Fruit fly (Drosophila melanogaster) whole organism, adult: Measurements from ENCODE around the gene CG11034.

ENCODE experiments used
- CG11617 ChIP-seq: fragments of 200-800 bp; sonication (Bioruptor generic); optimal IDR thresholded peaks from 2 replicates; lab custom pipeline; 2017; ENCODE audit warnings: mild to moderate bottlenecking, missing biosample characterization, missing genetic modification reagents, missing genetic modification characterization
- CG12768 ChIP-seq: fragments of 200-800 bp; sonication (Bioruptor generic); optimal IDR thresholded peaks from 2 replicates; lab custom pipeline; 2017; ENCODE audit warnings: missing biosample characterization, missing genetic modification characterization, mild to moderate bottlenecking, moderate library complexity, missing genetic modification reagents
- CG14711 ChIP-seq: fragments of 200-800 bp; sonication (Bioruptor generic); optimal IDR thresholded peaks from 2 replicates; lab custom pipeline; 2018; ENCODE audit warnings: missing biosample characterization, mild to moderate bottlenecking, missing genetic modification characterization, moderate library complexity
- CG1620 ChIP-seq: fragments of 200-800 bp; sonication (Bioruptor generic); optimal IDR thresholded peaks from 2 replicates; lab custom pipeline; 2016; ENCODE audit warnings: missing biosample characterization, missing genetic modification characterization
- CG33017 ChIP-seq: fragments of 200-800 bp; sonication (Bioruptor generic); optimal IDR thresholded peaks from 2 replicates; lab custom pipeline; 2018; ENCODE audit warnings: missing biosample characterization, mild to moderate bottlenecking, missing genetic modification characterization, moderate library complexity
- CG5204 ChIP-seq: fragments of 200-800 bp; sonication (Bioruptor generic); optimal IDR thresholded peaks from 2 replicates; lab custom pipeline; 2016; ENCODE audit warnings: missing biosample characterization, missing genetic modification characterization
- CG7045 ChIP-seq: fragments of 200-800 bp; sonication (Bioruptor generic); optimal IDR thresholded peaks from 2 replicates; lab custom pipeline; 2017; ENCODE audit warnings: missing biosample characterization, mild to moderate bottlenecking, missing genetic modification characterization
- CG7101 ChIP-seq: fragments of 200-800 bp; sonication (Bioruptor generic); optimal IDR thresholded peaks from 2 replicates; lab custom pipeline; 2018; ENCODE audit warnings: missing biosample characterization, mild to moderate bottlenecking, missing genetic modification characterization, moderate library complexity
- Clk ChIP-seq: fragments of 200-800 bp; sonication (Bioruptor generic); optimal IDR thresholded peaks from 2 replicates; lab custom pipeline; 2017; ENCODE audit warnings: missing biosample characterization, missing genetic modification characterization
- Crg-1 ChIP-seq: fragments of 200-800 bp; sonication (Bioruptor generic); optimal IDR thresholded peaks from 2 replicates; lab custom pipeline; 2016; ENCODE audit warnings: missing biosample characterization, missing genetic modification characterization
- Hr96 ChIP-seq: fragments of 200-800 bp; sonication (Bioruptor generic); optimal IDR thresholded peaks from 2 replicates; lab custom pipeline; 2016; ENCODE audit warnings: missing biosample characterization, missing genetic modification characterization
- Mnt ChIP-seq: fragments of 200-800 bp; sonication (Bioruptor generic); optimal IDR thresholded peaks from 2 replicates; lab custom pipeline; 2016; ENCODE audit warnings: missing biosample characterization, mild to moderate bottlenecking, missing genetic modification characterization
- bab1 ChIP-seq: fragments of 200-800 bp; sonication (Bioruptor generic); optimal IDR thresholded peaks from 3 replicates; lab custom pipeline; 2019; ENCODE audit warnings: missing biosample characterization, mild to moderate bottlenecking, missing genetic modification characterization, moderate library complexity
- cic ChIP-seq: fragments of 200-800 bp; sonication (Bioruptor generic); optimal IDR thresholded peaks from 2 replicates; lab custom pipeline; 2017; ENCODE audit warnings: missing biosample characterization, mild to moderate bottlenecking, missing genetic modification characterization, moderate library complexity
- cnc ChIP-seq, 2 experiments: fragments of >200 bp; optimal IDR thresholded peaks; 2 replicates each; lab custom pipeline; 2017
- kay ChIP-seq: fragments of 200-800 bp; sonication (Bioruptor generic); peaks from one replicate; lab custom pipeline; 2016; ENCODE audit warnings: missing biosample characterization, missing genetic modification characterization, borderline replicate concordance
- ovo ChIP-seq: fragments of 200-800 bp; sonication (Bioruptor generic); optimal IDR thresholded peaks from 2 replicates; lab custom pipeline; 2016; ENCODE audit warnings: missing biosample characterization, missing genetic modification characterization
- pad ChIP-seq: fragments of 200-800 bp; sonication (Bioruptor generic); optimal IDR thresholded peaks from 3 replicates; lab custom pipeline; 2017; ENCODE audit warnings: missing biosample characterization, missing genetic modification characterization, mild to moderate bottlenecking, moderate library complexity, missing genetic modification reagents
- tj ChIP-seq: fragments of 200-800 bp; sonication (Bioruptor generic); optimal IDR thresholded peaks from 3 replicates; lab custom pipeline; 2017; ENCODE audit warnings: missing biosample characterization, mild to moderate bottlenecking, missing genetic modification characterization, moderate library complexity
- toe ChIP-seq: fragments of 200-800 bp; sonication (Bioruptor generic); optimal IDR thresholded peaks from 2 replicates; lab custom pipeline; 2016; ENCODE audit warnings: missing biosample characterization, missing genetic modification characterization

CG11034 gene

DNA sequence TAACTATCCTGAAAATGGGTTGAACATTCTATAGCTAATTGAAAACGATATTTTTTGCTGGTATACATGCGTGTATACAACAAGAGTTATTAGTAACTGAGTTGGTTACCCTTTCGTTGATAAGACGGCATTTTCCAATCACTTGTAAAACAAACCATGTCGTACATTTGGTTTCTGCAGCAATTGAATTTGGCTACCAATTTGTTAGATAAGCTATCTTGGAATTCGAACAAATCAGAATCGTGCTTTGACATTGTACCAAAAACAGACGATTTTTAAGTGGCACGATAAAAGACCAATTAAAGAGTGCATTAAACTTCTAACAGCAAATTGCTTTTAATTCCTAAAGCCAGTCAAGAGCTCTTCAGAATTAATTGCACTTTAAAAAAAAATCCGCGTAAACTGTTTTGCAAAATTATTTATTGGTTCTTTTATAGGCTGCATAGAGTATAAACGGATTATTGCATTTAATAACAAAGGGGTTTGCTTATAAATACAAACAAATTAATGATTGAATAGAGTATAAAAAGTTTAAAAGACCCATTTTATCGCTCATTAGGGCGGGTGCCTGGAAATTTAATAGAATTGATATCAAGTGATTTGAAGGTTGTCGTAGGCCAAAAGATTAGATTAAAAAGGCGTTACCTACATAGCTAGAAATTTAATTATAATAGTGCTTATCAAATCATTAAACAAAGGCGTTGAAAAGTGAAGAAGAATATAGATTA is 14.2 kb upstream of the CG11034 start:
- TF ChIP-seq CG5204 (GFP tag; lab: Kevin White, UChicago): no peak
- TF ChIP-seq cic: no peak
- TF ChIP-seq kay (GFP tag; lab: Kevin White, UChicago): peak; percentile 8
- no peak for TF ChIP-seq CG7101
- TF ChIP-seq pad (GFP tag; lab: Kevin White, UChicago): no peak
- no peak for TF ChIP-seq Hr96 (GFP tag; lab: Kevin White, UChicago)
- no peak for TF ChIP-seq Crg-1 (GFP tag; lab: Kevin White, UChicago)
- TF ChIP-seq tj (GFP tag; lab: Kevin White, UChicago): no peak

DNA sequence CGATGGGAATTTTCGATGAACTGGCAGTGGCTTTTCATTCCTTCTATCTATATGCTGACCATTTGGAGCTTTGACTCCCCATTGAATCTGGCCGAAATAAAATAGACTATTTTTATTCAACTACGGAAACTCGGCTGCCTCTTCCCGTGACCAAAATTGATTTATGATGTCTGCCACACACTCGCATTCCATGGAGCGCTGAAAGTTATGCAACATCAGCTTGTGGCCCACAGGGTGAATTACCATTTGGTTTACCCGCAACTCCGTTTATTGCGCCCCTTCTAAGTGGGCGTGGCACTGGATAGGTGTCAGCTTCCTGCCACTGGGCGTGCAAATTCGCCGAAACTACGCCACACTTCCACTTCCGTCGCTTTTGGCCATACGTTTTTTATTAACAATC is 12.1 kb upstream of the CG11034 start:
- no peak for TF ChIP-seq CG5204 (GFP tag; lab: Kevin White, UChicago)

dm6 chr2L:5795192-5795591 is 10.0 kb upstream of the CG11034 start:
- TF ChIP-seq pad (GFP tag; lab: Kevin White, UChicago) (no peak), CG12768 (no peak), Hr96 (GFP tag; lab: Kevin White, UChicago) (no peak), CG7045 (GFP tag; lab: Kevin White, UChicago) (no peak), CG1620 (GFP tag; lab: Kevin White, UChicago) (no peak)

dm6 chr2L:5797977-5798376 is 7.2 kb upstream of the CG11034 start:
- TF ChIP-seq Mnt (GFP tag; lab: Kevin White, UChicago): peak; percentile 40
- TF ChIP-seq CG1620 (GFP tag; lab: Kevin White, UChicago): no peak
- no peak for TF ChIP-seq tj (GFP tag; lab: Kevin White, UChicago)
- TF ChIP-seq CG14711 (tag; lab: Kevin White, UChicago): peak; percentile 59
- no peak for TF ChIP-seq cnc (optimal IDR thresholded peaks at IDR 0.05; lab: Kevin White, UChicago)
- TF ChIP-seq bab1 (GFP tag; lab: Kevin White, UChicago): no peak
- peak; percentile 47 for TF ChIP-seq pad (GFP tag; lab: Kevin White, UChicago)
- peak; percentile 96 for TF ChIP-seq kay (GFP tag; lab: Kevin White, UChicago)
- TF ChIP-seq Crg-1 (GFP tag; lab: Kevin White, UChicago): peak; percentile 55
- TF ChIP-seq CG12768: peak; percentile 52
- TF ChIP-seq toe (GFP tag; lab: Kevin White, UChicago): no peak
- TF ChIP-seq Hr96 (GFP tag; lab: Kevin White, UChicago): no peak
- no peak for TF ChIP-seq Clk (GFP tag; lab: Kevin White, UChicago)
- peak; percentile 80 for TF ChIP-seq CG7101
- TF ChIP-seq CG11617 (GFP tag; lab: Kevin White, UChicago): peak; percentile 33
- TF ChIP-seq cic: peak; percentile 33
- TF ChIP-seq CG5204 (GFP tag; lab: Kevin White, UChicago): no peak
- peak; percentile 45 for TF ChIP-seq CG33017 (tag; lab: Kevin White, UChicago)
- TF ChIP-seq ovo (GFP tag; lab: Kevin White, UChicago): peak; percentile 52
- peak; percentile 70 for TF ChIP-seq CG7045 (GFP tag; lab: Kevin White, UChicago)

DNA sequence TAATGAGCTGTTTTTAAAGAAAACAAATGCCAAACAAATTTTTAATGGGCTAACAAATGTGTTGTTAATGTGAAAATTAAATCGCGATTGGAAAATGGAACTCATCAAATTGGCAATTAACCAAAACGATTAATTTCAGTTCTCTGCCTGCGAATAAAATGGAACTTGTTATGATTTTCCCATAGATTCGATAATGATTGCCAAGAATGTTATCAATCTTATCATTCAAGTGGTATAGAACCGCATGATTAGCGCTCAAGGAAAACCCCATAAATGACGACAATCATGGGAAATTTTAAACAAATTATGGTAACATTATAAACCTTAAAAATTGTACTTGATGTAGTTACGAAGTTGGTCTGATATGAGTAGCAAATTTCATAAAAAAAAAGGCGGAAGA is 6.6 kb upstream of the CG11034 start:
- TF ChIP-seq Crg-1 (GFP tag; lab: Kevin White, UChicago): no peak
- TF ChIP-seq pad (GFP tag; lab: Kevin White, UChicago): no peak
- TF ChIP-seq toe (GFP tag; lab: Kevin White, UChicago): no peak
- no peak for TF ChIP-seq Clk (GFP tag; lab: Kevin White, UChicago)
- TF ChIP-seq CG33017 (tag; lab: Kevin White, UChicago): no peak
- no peak for TF ChIP-seq kay (GFP tag; lab: Kevin White, UChicago)
- TF ChIP-seq CG12768: no peak
- no peak for TF ChIP-seq CG11617 (GFP tag; lab: Kevin White, UChicago)
- no peak for TF ChIP-seq tj (GFP tag; lab: Kevin White, UChicago)
- TF ChIP-seq CG14711 (tag; lab: Kevin White, UChicago): no peak

DNA sequence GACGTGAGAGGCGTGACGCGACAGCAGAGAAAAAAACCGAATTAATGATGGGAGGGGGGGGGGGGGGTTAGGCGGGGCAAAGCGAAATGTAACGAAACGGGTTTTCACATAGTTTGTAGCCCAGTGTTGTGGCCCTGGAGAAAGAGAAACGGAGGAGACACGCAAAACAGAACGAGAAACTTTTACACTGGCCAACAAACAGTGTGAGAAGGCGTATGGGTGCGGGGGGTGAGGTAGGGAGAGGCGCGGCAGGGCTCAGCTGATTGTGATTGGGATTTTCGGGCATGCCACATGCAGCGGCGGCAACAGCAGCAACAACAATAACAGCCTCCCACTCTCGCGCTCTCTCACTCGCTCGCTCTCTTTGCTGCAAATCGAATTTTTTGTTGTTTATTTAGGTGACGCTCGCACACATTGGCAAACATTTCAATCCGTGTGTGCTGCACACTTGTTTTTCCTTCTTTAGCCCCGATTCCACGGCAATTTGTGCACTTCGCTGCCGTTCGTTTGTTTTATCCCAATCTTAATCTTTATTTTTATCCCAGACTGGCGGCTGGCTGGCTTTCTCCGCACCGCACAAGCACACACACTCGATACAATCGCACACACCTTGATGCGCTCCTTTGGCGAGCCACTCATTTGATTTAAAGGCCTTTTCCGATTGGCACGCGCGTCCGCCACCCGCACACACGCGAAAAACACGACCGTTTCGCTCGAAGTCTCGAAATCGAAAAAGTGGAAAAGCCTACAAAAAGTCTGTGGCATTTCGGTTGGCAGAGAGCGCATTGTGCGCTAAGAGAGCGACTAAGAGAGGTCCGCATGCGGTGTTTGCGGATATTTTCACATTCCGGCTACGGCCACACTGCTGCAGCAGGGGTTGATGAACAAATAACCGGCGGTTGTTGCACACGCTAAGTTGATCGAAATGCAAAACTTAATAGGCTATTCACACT is 5.5 kb upstream of the CG11034 start, which contains the start of gene CG9171:
Gene CG9171, minus strand, starts transcription at position 819 of the 953 bp plus-strand sequence.
- no peak for TF ChIP-seq Clk (GFP tag; lab: Kevin White, UChicago)
- TF ChIP-seq CG11617 (GFP tag; lab: Kevin White, UChicago): peak; percentile 35
- peak; percentile 61 for TF ChIP-seq bab1 (GFP tag; lab: Kevin White, UChicago)
- TF ChIP-seq cic: no peak
- TF ChIP-seq CG7101: no peak
- no peak for TF ChIP-seq CG5204 (GFP tag; lab: Kevin White, UChicago)
- no peak for TF ChIP-seq ovo (GFP tag; lab: Kevin White, UChicago)
- peak; percentile 45 for TF ChIP-seq CG12768
- TF ChIP-seq CG1620 (GFP tag; lab: Kevin White, UChicago): no peak
- TF ChIP-seq CG14711 (tag; lab: Kevin White, UChicago): no peak
- TF ChIP-seq Crg-1 (GFP tag; lab: Kevin White, UChicago): no peak
- TF ChIP-seq pad (GFP tag; lab: Kevin White, UChicago): peak; percentile 28
- no peak for TF ChIP-seq CG33017 (tag; lab: Kevin White, UChicago)
- no peak for TF ChIP-seq kay (GFP tag; lab: Kevin White, UChicago)
- TF ChIP-seq Hr96 (GFP tag; lab: Kevin White, UChicago): no peak
- TF ChIP-seq toe (GFP tag; lab: Kevin White, UChicago): no peak
- TF ChIP-seq Mnt (GFP tag; lab: Kevin White, UChicago): peak; percentile 80
- no peak for TF ChIP-seq cnc (optimal IDR thresholded peaks at IDR 0.05; lab: Kevin White, UChicago)
- TF ChIP-seq tj (GFP tag; lab: Kevin White, UChicago): peak; percentile 8
- TF ChIP-seq CG7045 (GFP tag; lab: Kevin White, UChicago): no peak
